Fruit fly (Drosophila melanogaster): ENCODE measurements around the gene CG10177.
A peak's percentile ranks its signal among the peaks of the same experiment; 100 is the strongest.

The CG10177 gene

dm6 chr3R:23496488-23496887 is 24.9 kb downstream of the CG10177 start:
- TF ChIP-seq dmrt93B (GFP tag; optimal IDR thresholded peaks at IDR 0.05) (peak; percentile 29), Rel (GFP tag; optimal IDR thresholded peaks at IDR 0.05) (no peak), Rel (tag; optimal IDR thresholded peaks at IDR 0.05) (no peak), Dif (GFP tag; optimal IDR thresholded peaks at IDR 0.05; ENCODE audit: partially characterized antibody) (no peak), h (GFP tag; optimal IDR thresholded peaks at IDR 0.05) (peak; percentile 61), psq (GFP tag; optimal IDR thresholded peaks at IDR 0.05) (peak; percentile 82), rgr (GFP tag; optimal IDR thresholded peaks at IDR 0.05) (peak; percentile 61), HLH106 (tag; optimal IDR thresholded peaks at IDR 0.05) (peak; percentile 78), foxo (GFP tag; optimal IDR thresholded peaks at IDR 0.05) (peak in 1 of 2 experiments; percentile 72), Hnf4 (GFP tag; optimal IDR thresholded peaks at IDR 0.05) (no peak), Sp1 (GFP tag; optimal IDR thresholded peaks at IDR 0.05) (peak; percentile 87), ey (GFP tag; optimal IDR thresholded peaks at IDR 0.05) (peak; percentile 19), Hr83 (GFP tag; optimal IDR thresholded peaks at IDR 0.05; ENCODE audit: poor library complexity, severe bottlenecking) (no peak), CrebA (GFP tag; optimal IDR thresholded peaks at IDR 0.05; ENCODE audit: borderline replicate concordance) (no peak), sv (GFP tag; optimal IDR thresholded peaks at IDR 0.05) (no peak), fru (GFP tag; optimal IDR thresholded peaks at IDR 0.05) (peak; percentile 43), Abd-B (GFP tag; optimal IDR thresholded peaks at IDR 0.05) (no peak), Hr78 (GFP tag; optimal IDR thresholded peaks at IDR 0.05) (no peak), CG9705 (GFP tag; optimal IDR thresholded peaks at IDR 0.05) (peak; percentile 20), OdsH (GFP tag; optimal IDR thresholded peaks at IDR 0.05) (peak; percentile 71), woc (GFP tag; optimal IDR thresholded peaks at IDR 0.05) (peak; percentile 48)

- no peak for TF ChIP-seq Rel (GFP tag; optimal IDR thresholded peaks at IDR 0.05)
- no peak for TF ChIP-seq Rel (tag; optimal IDR thresholded peaks at IDR 0.05)
- no peak for TF ChIP-seq Vsx2 (GFP tag; optimal IDR thresholded peaks at IDR 0.05; ENCODE audit: partially characterized antibody)
- no peak for TF ChIP-seq HLH106 (tag; optimal IDR thresholded peaks at IDR 0.05)
- no peak for TF ChIP-seq pan (optimal IDR thresholded peaks at IDR 0.05)
- TF ChIP-seq GATAd (GFP tag; optimal IDR thresholded peaks at IDR 0.05) = no peak
- TF ChIP-seq Hnf4 (GFP tag; optimal IDR thresholded peaks at IDR 0.05) = no peak
- TF ChIP-seq OdsH (GFP tag; optimal IDR thresholded peaks at IDR 0.05) = no peak
- TF ChIP-seq brk (GFP tag; optimal IDR thresholded peaks at IDR 0.05) = no peak
- TF ChIP-seq dsf (GFP tag; optimal IDR thresholded peaks at IDR 0.05; ENCODE audit: borderline replicate concordance) = no peak
- TF ChIP-seq dl (GFP tag; optimal IDR thresholded peaks at IDR 0.05; ENCODE audit: insufficient read depth in 1 of 2, partially characterized antibody in 2 of 2) = no peak
- TF ChIP-seq CrebA (GFP tag; optimal IDR thresholded peaks at IDR 0.05; ENCODE audit: borderline replicate concordance) = no peak
Measured at dm6 chr3R:23487201-23487600, 34.2 kb downstream of the CG10177 start, which contains the start of gene Ir94h. Ir94h (plus strand) TSS chr3R:23487501.

- peak; percentile 35 for TF ChIP-seq CG32264 (GFP tag; optimal IDR thresholded peaks at IDR 0.05)
- peak; percentile 69 for TF ChIP-seq dmrt93B (GFP tag; optimal IDR thresholded peaks at IDR 0.05)
- TF ChIP-seq foxo (GFP tag; optimal IDR thresholded peaks at IDR 0.05) = peak in 1 of 2 experiments; percentile 81
- TF ChIP-seq OdsH (GFP tag; optimal IDR thresholded peaks at IDR 0.05) = peak; percentile 78
- peak; percentile 48 for TF ChIP-seq Hnf4 (GFP tag; optimal IDR thresholded peaks at IDR 0.05)
- TF ChIP-seq N (GFP tag; optimal IDR thresholded peaks at IDR 0.05) = no peak
- peak; percentile 86 for TF ChIP-seq fru (GFP tag; optimal IDR thresholded peaks at IDR 0.05)
- TF ChIP-seq h (GFP tag; optimal IDR thresholded peaks at IDR 0.05) = peak; percentile 85
- TF ChIP-seq Sp1 (GFP tag; optimal IDR thresholded peaks at IDR 0.05) = peak; percentile 74
- peak; percentile 74 for TF ChIP-seq psq (GFP tag; optimal IDR thresholded peaks at IDR 0.05)
- TF ChIP-seq woc (GFP tag; optimal IDR thresholded peaks at IDR 0.05) = peak; percentile 75
- TF ChIP-seq Hr83 (GFP tag; optimal IDR thresholded peaks at IDR 0.05; ENCODE audit: poor library complexity, severe bottlenecking) = no peak
- peak; percentile 85 for TF ChIP-seq br (GFP tag; optimal IDR thresholded peaks at IDR 0.05)
- peak; percentile 74 for TF ChIP-seq rgr (GFP tag; optimal IDR thresholded peaks at IDR 0.05)
- TF ChIP-seq ey (GFP tag; optimal IDR thresholded peaks at IDR 0.05) = peak; percentile 81
- no peak for TF ChIP-seq Myc (optimal IDR thresholded peaks at IDR 0.05)
- TF ChIP-seq CrebA (GFP tag; optimal IDR thresholded peaks at IDR 0.05; ENCODE audit: borderline replicate concordance) = peak; percentile 10
- TF ChIP-seq lola (GFP tag; optimal IDR thresholded peaks at IDR 0.05) = no peak
- no peak for TF ChIP-seq Abd-B (GFP tag; optimal IDR thresholded peaks at IDR 0.05)
- TF ChIP-seq HLH106 (tag; optimal IDR thresholded peaks at IDR 0.05) = peak; percentile 77
Measured at dm6 chr3R:23486743-23487142, 34.6 kb downstream of the CG10177 start.

- TF ChIP-seq Sp1 (GFP tag; optimal IDR thresholded peaks at IDR 0.05) = no peak
Measured at dm6 chr3R:23483563-23483962, 37.8 kb downstream of the CG10177 start, which contains the start of gene Ir94g. Ir94g (plus strand) TSS chr3R:23483863.

Data from whole organism, wandering third instar larva.